Worm (Caenorhabditis elegans) whole organism, young adult: ENCODE results near the gene try-11.

ENCODE experiments used
- F10E7.11 ChIP-seq: sonication (generic microtip); optimal IDR thresholded peaks from 2 replicates; lab custom pipeline; 2017; ENCODE audit warnings: mild to moderate bottlenecking, missing genetic modification characterization, moderate library complexity, missing compliant biosample characterization
- F49E8.2 ChIP-seq: sonication (generic microtip); optimal IDR thresholded peaks from 3 replicates; lab custom pipeline; 2017; ENCODE audit warnings: missing genetic modification characterization, mild to moderate bottlenecking, missing compliant biosample characterization, antibody characterized with exemption, moderate library complexity; ENCODE audit not compliant: insufficient read depth
- F55B11.4 ChIP-seq: sonication (generic microtip); optimal IDR thresholded peaks from 2 replicates; lab custom pipeline; 2016; ENCODE audit warnings: missing compliant biosample characterization, missing genetic modification characterization, borderline replicate concordance; ENCODE audit not compliant: insufficient read depth
- F57C9.4 ChIP-seq: sonication (generic microtip); optimal IDR thresholded peaks from 2 replicates; lab custom pipeline; 2017; ENCODE audit warnings: mild to moderate bottlenecking, missing genetic modification characterization, missing compliant biosample characterization
- Y53F4B.3 ChIP-seq: fragments of 200-800 bp; sonication (Bioruptor generic); IDR thresholded peaks from 2 replicates; pipeline ENCODE4 v1.3.6; 2022; ENCODE audit warnings: missing genetic modification reagents, missing genetic modification characterization, missing compliant biosample characterization
- Y67H2A.10 ChIP-seq: fragments of 200-800 bp; sonication (Bioruptor generic); conservative IDR thresholded peaks from 2 replicates; pipeline ENCODE4 v1.3.6; 2022; ENCODE audit warnings: missing genetic modification reagents, missing genetic modification characterization, missing compliant biosample characterization
- athp-1 ChIP-seq: sonication (generic microtip); optimal IDR thresholded peaks from 2 replicates; lab custom pipeline; 2017; ENCODE audit warnings: mild to moderate bottlenecking, missing genetic modification characterization, missing compliant biosample characterization
- attf-3 ChIP-seq: fragments of 200-800 bp; sonication (Bioruptor generic); conservative IDR thresholded peaks from 2 replicates; pipeline ENCODE4 v1.3.6; 2022; ENCODE audit warnings: missing genetic modification reagents, missing genetic modification characterization, missing compliant biosample characterization
- bed-2 ChIP-seq: fragments of 200-800 bp; sonication (Bioruptor generic); IDR thresholded peaks from 2 replicates; pipeline ENCODE4 v1.3.6; 2022; ENCODE audit warnings: missing genetic modification reagents, missing genetic modification characterization, missing compliant biosample characterization
- ceh-27 ChIP-seq: fragments of 200-800 bp; sonication (Bioruptor generic); optimal IDR thresholded peaks from 2 replicates; lab custom pipeline; 2018; ENCODE audit warnings: mild to moderate bottlenecking, missing genetic modification characterization, moderate library complexity, missing compliant biosample characterization
- ceh-40 ChIP-seq: fragments of 200-800 bp; sonication (Bioruptor generic); IDR thresholded peaks from 2 replicates; pipeline ENCODE4 v1.3.6; 2022; ENCODE audit warnings: missing genetic modification characterization, missing compliant biosample characterization
- ceh-79 ChIP-seq: sonication (generic microtip); optimal IDR thresholded peaks from 2 replicates; lab custom pipeline; 2017; ENCODE audit warnings: mild to moderate bottlenecking, missing genetic modification characterization, missing compliant biosample characterization
- ceh-91 ChIP-seq: fragments of 200-800 bp; sonication (Bioruptor generic); IDR thresholded peaks from 2 replicates; pipeline ENCODE4 v1.3.6; 2022; ENCODE audit warnings: missing genetic modification reagents, missing genetic modification characterization, missing compliant biosample characterization
- die-1 ChIP-seq: sonication (generic microtip); optimal IDR thresholded peaks from 2 replicates; lab custom pipeline; 2016; ENCODE audit warnings: missing genotype, mild to moderate bottlenecking, missing genetic modification characterization, missing compliant biosample characterization
- dox-1 ChIP-seq: fragments of 200-800 bp; sonication (Bioruptor generic); IDR thresholded peaks from 2 replicates; pipeline ENCODE4 v1.3.6; 2022; ENCODE audit warnings: missing genetic modification reagents, missing genetic modification characterization, missing compliant biosample characterization
- dpl-1 ChIP-seq: fragments of 150-350 bp; optimal IDR thresholded peaks from 2 replicates; lab custom pipeline; 2014; ENCODE audit warnings: missing biosample characterization, missing genetic modification reagents, missing genetic modification characterization
- egrh-3 ChIP-seq: fragments of 200-800 bp; sonication (Bioruptor generic); IDR thresholded peaks from 2 replicates; pipeline ENCODE4 v1.3.6; 2022; ENCODE audit warnings: missing genetic modification reagents, missing genetic modification characterization, missing compliant biosample characterization
- ekl-4 ChIP-seq: fragments of 200-800 bp; sonication (Bioruptor generic); IDR thresholded peaks from 2 replicates; pipeline ENCODE4 v1.3.6; 2022; ENCODE audit warnings: missing genetic modification reagents, missing genetic modification characterization, missing compliant biosample characterization
- ets-4 ChIP-seq: fragments of 200-800 bp; sonication (Bioruptor generic); optimal IDR thresholded peaks from 2 replicates; lab custom pipeline; 2018; ENCODE audit warnings: mild to moderate bottlenecking, missing genetic modification characterization, missing compliant biosample characterization
- fkh-3 ChIP-seq: sonication (generic microtip); optimal IDR thresholded peaks from 2 replicates; lab custom pipeline; 2016; ENCODE audit warnings: mild to moderate bottlenecking, missing genetic modification characterization, missing compliant biosample characterization
- him-1 ChIP-seq: sonication (generic microtip); optimal IDR thresholded peaks from 2 replicates; lab custom pipeline; 2016; ENCODE audit warnings: missing genotype, missing genetic modification reagents, missing genetic modification characterization, missing compliant biosample characterization
- hmg-1.2 ChIP-seq: fragments of 200-800 bp; sonication (Bioruptor generic); IDR thresholded peaks from 2 replicates; pipeline ENCODE4 v1.3.6; 2022; ENCODE audit warnings: missing genetic modification reagents, missing genetic modification characterization, missing compliant biosample characterization
- hmg-20 ChIP-seq: fragments of 200-800 bp; sonication (Bioruptor generic); IDR thresholded peaks from 2 replicates; pipeline ENCODE4 v1.3.6; 2022; ENCODE audit warnings: missing genetic modification reagents, missing genetic modification characterization, missing compliant biosample characterization
- let-526 ChIP-seq: fragments of 200-800 bp; sonication (Bioruptor generic); IDR thresholded peaks from 2 replicates; pipeline ENCODE4 v1.3.6; 2022; ENCODE audit warnings: missing genetic modification reagents, missing genetic modification characterization, missing compliant biosample characterization
- let-607 ChIP-seq, 2 experiments: fragments of 200-800 bp in 1 of 2; sonication (Bioruptor generic) in 1 of 2; sonication (generic microtip) in 1 of 2; optimal IDR thresholded peaks; 2 replicates each; lab custom pipeline; 2016 to 2018; ENCODE audit warnings: mild to moderate bottlenecking in 2 of 2, missing compliant biosample characterization in 2 of 2, missing genetic modification characterization in 2 of 2, moderate library complexity in 2 of 2, missing genotype in 1 of 2
- lin-26 ChIP-seq: fragments of 200-800 bp; sonication (Bioruptor generic); IDR thresholded peaks from 2 replicates; pipeline ENCODE4 v1.3.6; 2022; ENCODE audit warnings: missing genetic modification reagents, missing genetic modification characterization, missing compliant biosample characterization
- lin-35 ChIP-seq, 3 experiments: fragments of 150-350 bp in 2 of 3; sonication (generic microtip) in 1 of 3; optimal IDR thresholded peaks; 2 replicates each; lab custom pipeline; 2014 to 2018; ENCODE audit warnings: missing biosample characterization in 3 of 3, missing genetic modification characterization in 3 of 3, missing genetic modification reagents in 3 of 3
- lin-54 ChIP-seq: fragments of 200-800 bp; sonication (Bioruptor generic); optimal IDR thresholded peaks from 2 replicates; lab custom pipeline; 2018; ENCODE audit warnings: mild to moderate bottlenecking, missing genetic modification characterization, missing compliant biosample characterization
- mes-4 ChIP-seq: sonication (generic microtip); optimal IDR thresholded peaks from 2 replicates; lab custom pipeline; 2016; ENCODE audit warnings: missing genotype, missing genetic modification characterization, missing compliant biosample characterization
- nfya-2 ChIP-seq: fragments of 200-800 bp; sonication (Bioruptor generic); IDR thresholded peaks from 2 replicates; pipeline ENCODE4 v1.3.6; 2022; ENCODE audit warnings: missing genetic modification reagents, missing genetic modification characterization, missing compliant biosample characterization
- nhr-120 ChIP-seq: fragments of 200-800 bp; sonication (Bioruptor generic); IDR thresholded peaks from 2 replicates; pipeline ENCODE4 v1.3.6; 2022; ENCODE audit warnings: missing genetic modification characterization, missing compliant biosample characterization
- nhr-179 ChIP-seq: sonication (generic microtip); optimal IDR thresholded peaks from 2 replicates; lab custom pipeline; 2016; ENCODE audit warnings: mild to moderate bottlenecking, missing genetic modification characterization, missing compliant biosample characterization
- nhr-27 ChIP-seq: fragments of 200-800 bp; sonication (Bioruptor generic); optimal IDR thresholded peaks from 2 replicates; lab custom pipeline; 2018; ENCODE audit warnings: mild to moderate bottlenecking, missing genetic modification characterization, moderate library complexity, missing compliant biosample characterization
- nhr-80 ChIP-seq: sonication (generic microtip); optimal IDR thresholded peaks from 2 replicates; lab custom pipeline; 2016; ENCODE audit warnings: missing genetic modification characterization, missing compliant biosample characterization
- nhr-90 ChIP-seq: sonication (generic microtip); optimal IDR thresholded peaks from 2 replicates; lab custom pipeline; 2016; ENCODE audit warnings: missing genotype, mild to moderate bottlenecking, missing genetic modification characterization, missing compliant biosample characterization
- pha-4 ChIP-seq: fragments of 150-350 bp; sonication (generic microtip); optimal IDR thresholded peaks from 2 replicates; lab custom pipeline; 2014; ENCODE audit warnings: missing biosample characterization, missing genetic modification reagents, missing genetic modification characterization
- sdz-38 ChIP-seq: sonication (generic microtip); optimal IDR thresholded peaks from 2 replicates; lab custom pipeline; 2016; ENCODE audit warnings: missing genotype, missing genetic modification characterization, missing compliant biosample characterization
- snpc-1.1 ChIP-seq: sonication (generic microtip); optimal IDR thresholded peaks from 2 replicates; lab custom pipeline; 2017; ENCODE audit warnings: missing genetic modification characterization, mild to moderate bottlenecking, missing compliant biosample characterization, antibody characterized with exemption, moderate library complexity, missing genotype, missing genetic modification reagents; ENCODE audit not compliant: insufficient read depth
- snpc-1.3 ChIP-seq: sonication (generic microtip); optimal IDR thresholded peaks from 2 replicates; lab custom pipeline; 2017; ENCODE audit warnings: missing genetic modification characterization, mild to moderate bottlenecking, missing compliant biosample characterization, antibody characterized with exemption, moderate library complexity, missing genotype, missing genetic modification reagents; ENCODE audit not compliant: insufficient read depth
- snpc-3.4 ChIP-seq: sonication (generic microtip); optimal IDR thresholded peaks from 2 replicates; lab custom pipeline; 2017; ENCODE audit warnings: missing genetic modification characterization, mild to moderate bottlenecking, missing compliant biosample characterization, antibody characterized with exemption, moderate library complexity, missing genotype, missing genetic modification reagents
- snpc-4 ChIP-seq, 5 experiments: fragments of 150-350 bp in 1 of 5; sonication (generic microtip) in 4 of 5; optimal IDR thresholded peaks; 2 replicates each; lab custom pipeline; 2014 to 2018; ENCODE audit warnings: missing genetic modification characterization in 5 of 5, missing biosample characterization in 3 of 5, antibody characterized with exemption in 2 of 5, mild to moderate bottlenecking in 2 of 5, missing compliant biosample characterization in 2 of 5, missing genotype in 2 of 5, moderate library complexity in 2 of 5, missing genetic modification reagents in 1 of 5
- somi-1 ChIP-seq: fragments of 200-800 bp; sonication (Bioruptor generic); optimal IDR thresholded peaks from 2 replicates; lab custom pipeline; 2018; ENCODE audit warnings: mild to moderate bottlenecking, missing genetic modification characterization, missing compliant biosample characterization
- unc-62 ChIP-seq: fragments of 150-350 bp; optimal IDR thresholded peaks from 2 replicates; lab custom pipeline; 2014; ENCODE audit warnings: missing biosample characterization, missing genetic modification reagents, missing genetic modification characterization
- zim-3 ChIP-seq: sonication (generic microtip); optimal IDR thresholded peaks from 2 replicates; lab custom pipeline; 2017; ENCODE audit warnings: mild to moderate bottlenecking, missing genetic modification characterization, moderate library complexity, missing compliant biosample characterization
- ztf-22 ChIP-seq: fragments of 200-800 bp; sonication (Bioruptor generic); optimal IDR thresholded peaks from 2 replicates; lab custom pipeline; 2018; ENCODE audit warnings: mild to moderate bottlenecking, missing genetic modification characterization, moderate library complexity, missing compliant biosample characterization
- ztf-25 ChIP-seq: fragments of 200-800 bp; sonication (Bioruptor generic); IDR thresholded peaks from 2 replicates; pipeline ENCODE4 v1.3.6; 2022; ENCODE audit warnings: missing genetic modification reagents, missing genetic modification characterization, missing compliant biosample characterization
- ztf-6 ChIP-seq: fragments of 200-800 bp; sonication (Bioruptor generic); IDR thresholded peaks from 2 replicates; pipeline ENCODE4 v1.3.6; 2022; ENCODE audit warnings: missing genetic modification reagents, missing genetic modification characterization, missing compliant biosample characterization

The try-11 gene

ce11 chrV:7465509-7465908 is 14.0 kb downstream of the try-11 start, which contains the start of gene F25E5.1 (continued):
- TF ChIP-seq mes-4 (tag; lab: Kevin White, UChicago) (no peak), lin-26 (GFP tag; lab: Robert Waterston, UW) (no peak), F49E8.2 (tag; lab: Kevin White, UChicago) (no peak), nhr-27 (tag; lab: Kevin White, UChicago) (no peak), nhr-179 (tag; lab: Kevin White, UChicago) (no peak), ceh-27 (peak; percentile 65), let-607 (tag; optimal IDR thresholded peaks at IDR 0.05; lab: Kevin White, UChicago) (no peak), pha-4 (tag; lab: Kevin White, UChicago) (no peak), bed-2 (GFP tag; lab: Robert Waterston, UW) (0 out of 2 replicates have a peak, but pooled peaks have one; percentile 67), lin-54 (GFP tag; lab: Kevin White, UChicago) (no peak), him-1 (tag; lab: Kevin White, UChicago) (no peak), ztf-25 (GFP tag; lab: Robert Waterston, UW) (no peak), nfya-2 (no peak), snpc-1.1 (tag; lab: Kevin White, UChicago) (no peak), nhr-80 (tag; lab: Kevin White, UChicago) (peak; percentile 60), sdz-38 (tag; lab: Kevin White, UChicago) (no peak), athp-1 (tag; lab: Kevin White, UChicago) (peak; percentile 61), somi-1 (GFP tag; lab: Kevin White, UChicago) (no peak), unc-62 (GFP tag; lab: Kevin White, UChicago) (no peak), ztf-22 (GFP tag; lab: Kevin White, UChicago) (no peak), ets-4 (no peak), dox-1 (GFP tag; lab: Robert Waterston, UW) (no peak; the same call in 1 of the 2 replicates), egrh-3 (GFP tag; lab: Robert Waterston, UW) (0 out of 2 replicates have a peak, but pooled peaks have one; percentile 34), Y53F4B.3 (no peak), F55B11.4 (tag; lab: Kevin White, UChicago) (no peak), Y67H2A.10 (GFP tag; lab: Robert Waterston, UW) (no peak), die-1 (no peak), attf-3 (GFP tag; lab: Robert Waterston, UW) (0 out of 2 replicates have a peak, but pooled peaks have one; percentile 15), snpc-3.4 (tag; lab: Kevin White, UChicago) (no peak), nhr-90 (tag; lab: Kevin White, UChicago) (no peak), F10E7.11 (tag; lab: Kevin White, UChicago) (no peak), lin-35 (GFP tag; optimal IDR thresholded peaks at IDR 0.05; lab: Kevin White, UChicago) (no peak), F57C9.4 (tag; lab: Kevin White, UChicago) (no peak), ceh-91 (no peak), hmg-1.2 (GFP tag; lab: Robert Waterston, UW) (peak; percentile 69), ztf-6 (no peak), let-526 (GFP tag; lab: Robert Waterston, UW) (no peak), snpc-1.3 (tag; lab: Kevin White, UChicago) (no peak), nhr-120 (GFP tag; lab: Robert Waterston, UW) (no peak), ceh-79 (tag; lab: Kevin White, UChicago) (no peak), dpl-1 (no peak), zim-3 (no peak), fkh-3 (tag; lab: Kevin White, UChicago) (no peak), snpc-4 (GFP tag; optimal IDR thresholded peaks at IDR 0.05; lab: Kevin White, UChicago) (no peak), snpc-4 (tag; optimal IDR thresholded peaks at IDR 0.05; lab: Kevin White, UChicago) (peak in 1 of 4 experiments; percentile 43), hmg-20 (GFP tag; lab: Robert Waterston, UW) (0 out of 2 replicates have a peak, but pooled peaks have one; percentile 24), ekl-4 (GFP tag; lab: Robert Waterston, UW) (0 out of 2 replicates have a peak, but pooled peaks have one; percentile 27), ceh-40 (GFP tag; lab: Robert Waterston, UW) (no peak)
